Fruit fly (Drosophila melanogaster) whole organism, embryonic: ENCODE data around the gene CG4820.

ENCODE experiments used
- Antp ChIP-seq: fragments of 200-800 bp; sonication (Bioruptor generic); optimal IDR thresholded peaks from 3 replicates; lab custom pipeline; 2016; ENCODE audit warnings: missing biosample characterization, missing genetic modification characterization
- Bdp1 ChIP-seq: fragments of 200-800 bp; sonication (Bioruptor generic); optimal IDR thresholded peaks from 3 replicates; lab custom pipeline; 2016; ENCODE audit warnings: missing biosample characterization, missing genetic modification characterization
- Bteb2 ChIP-seq: fragments of 200-800 bp; sonication (Bioruptor generic); optimal IDR thresholded peaks from 2 replicates; lab custom pipeline; 2016; ENCODE audit warnings: missing biosample characterization, missing genetic modification characterization
- CG11247 ChIP-seq: fragments of 200-800 bp; sonication (Bioruptor generic); IDR thresholded peaks from 2 replicates; pipeline ENCODE4 v1.3.6; 2022; ENCODE audit warnings: missing biosample characterization, missing genetic modification characterization
- CG12071 ChIP-seq: fragments of 200-800 bp; sonication (Bioruptor generic); optimal IDR thresholded peaks from 3 replicates; lab custom pipeline; 2018; ENCODE audit warnings: missing biosample characterization, mild to moderate bottlenecking, missing genetic modification characterization
- CG12659 ChIP-seq: fragments of 200-800 bp; sonication (Bioruptor generic); optimal IDR thresholded peaks from 3 replicates; lab custom pipeline; 2017; ENCODE audit warnings: mild to moderate bottlenecking, missing biosample characterization, missing genetic modification reagents, missing genetic modification characterization
- CG14014 ChIP-seq: fragments of 200-800 bp; sonication (Bioruptor generic); IDR thresholded peaks from 2 replicates; pipeline ENCODE4 v1.3.6; 2022; ENCODE audit warnings: missing biosample characterization, missing genetic modification characterization
- CG1529 ChIP-seq: fragments of 200-800 bp; sonication (Bioruptor generic); optimal IDR thresholded peaks from 3 replicates; lab custom pipeline; 2018; ENCODE audit warnings: missing biosample characterization, missing genetic modification characterization
- CG16813 ChIP-seq: fragments of 200-800 bp; sonication (Bioruptor generic); IDR thresholded peaks from 3 replicates; pipeline ENCODE4 v1.3.6; 2022; ENCODE audit warnings: missing biosample characterization, missing genetic modification characterization; ENCODE audit not compliant: partially characterized antibody
- CG17328 ChIP-seq: fragments of 200-800 bp; sonication (Bioruptor generic); IDR thresholded peaks from 2 replicates; pipeline ENCODE4 v1.3.6; 2022; ENCODE audit warnings: missing biosample characterization, missing genetic modification characterization
- CG17361 ChIP-seq: fragments of 200-800 bp; sonication (Bioruptor generic); IDR thresholded peaks from 3 replicates; pipeline ENCODE4 v1.3.6; 2022; ENCODE audit warnings: missing biosample characterization, missing genetic modification characterization
- CG30020 ChIP-seq: fragments of 200-800 bp; optimal IDR thresholded peaks from 2 replicates; lab custom pipeline; 2019; ENCODE audit warnings: missing biosample characterization, mild to moderate bottlenecking, missing genetic modification characterization, moderate library complexity
- CG31441 ChIP-seq: fragments of 200-800 bp; sonication (Bioruptor generic); IDR thresholded peaks from 2 replicates; pipeline ENCODE4 v1.3.6; 2022; ENCODE audit warnings: missing biosample characterization, missing genetic modification characterization
- CG34376 ChIP-seq: fragments of 200-800 bp; sonication (Bioruptor generic); optimal IDR thresholded peaks from 2 replicates; lab custom pipeline; 2018; ENCODE audit warnings: missing biosample characterization, mild to moderate bottlenecking, missing genetic modification characterization
- CG7928 ChIP-seq: fragments of 200-800 bp; sonication (Bioruptor generic); optimal IDR thresholded peaks from 2 replicates; lab custom pipeline; 2017; ENCODE audit warnings: missing biosample characterization, mild to moderate bottlenecking, missing genetic modification characterization
- CG9727 ChIP-seq: fragments of 200-800 bp; sonication (Bioruptor generic); optimal IDR thresholded peaks from 3 replicates; lab custom pipeline; 2017; ENCODE audit warnings: missing biosample characterization, mild to moderate bottlenecking, missing genetic modification characterization
- Camta ChIP-seq: fragments of 200-800 bp; sonication (Bioruptor generic); optimal IDR thresholded peaks from 2 replicates; lab custom pipeline; 2016; ENCODE audit warnings: missing biosample characterization, missing genetic modification characterization
- Dref ChIP-seq: fragments of 200-800 bp; sonication (Bioruptor generic); IDR thresholded peaks from 2 replicates; pipeline ENCODE4 v1.3.6; 2022; ENCODE audit warnings: missing biosample characterization, missing genetic modification characterization
- Fer2 ChIP-seq: fragments of 200-800 bp; sonication (Bioruptor generic); optimal IDR thresholded peaks from 2 replicates; lab custom pipeline; 2018; ENCODE audit warnings: missing biosample characterization, mild to moderate bottlenecking, missing genetic modification characterization, moderate library complexity
- HLH3B ChIP-seq: fragments of 200-800 bp; sonication (Bioruptor generic); IDR thresholded peaks from 2 replicates; pipeline ENCODE4 v1.3.6; 2022; ENCODE audit warnings: missing biosample characterization, missing genetic modification characterization
- HLH4C ChIP-seq: fragments of 200-800 bp; sonication (Bioruptor generic); IDR thresholded peaks from 3 replicates; pipeline ENCODE4 v1.3.6; 2022; ENCODE audit warnings: missing biosample characterization, missing genetic modification characterization; ENCODE audit not compliant: partially characterized antibody
- Mad ChIP-seq: fragments of 200-800 bp; sonication (Bioruptor generic); optimal IDR thresholded peaks from 2 replicates; lab custom pipeline; 2016; ENCODE audit warnings: missing biosample characterization, missing genetic modification characterization
- Meics ChIP-seq: fragments of 200-800 bp; sonication (Bioruptor generic); optimal IDR thresholded peaks from 2 replicates; lab custom pipeline; 2017; ENCODE audit warnings: missing biosample characterization, mild to moderate bottlenecking, missing genetic modification characterization
- Myb ChIP-seq: fragments of 200-800 bp; sonication (Bioruptor generic); optimal IDR thresholded peaks from 2 replicates; lab custom pipeline; 2016; ENCODE audit warnings: missing biosample characterization, missing genetic modification characterization
- cato ChIP-seq: fragments of 200-800 bp; sonication (Bioruptor generic); optimal IDR thresholded peaks from 2 replicates; lab custom pipeline; 2016; ENCODE audit warnings: missing biosample characterization, missing genetic modification characterization, borderline replicate concordance
- chinmo ChIP-seq: fragments of 200-800 bp; sonication (Bioruptor generic); IDR thresholded peaks from 4 replicates; pipeline ENCODE4 v1.3.6; 2022; ENCODE audit warnings: missing biosample characterization, missing genetic modification characterization; ENCODE audit not compliant: partially characterized antibody
- en ChIP-seq: fragments of 200-800 bp; sonication (Bioruptor generic); optimal IDR thresholded peaks from 2 replicates; lab custom pipeline; 2016; ENCODE audit warnings: missing biosample characterization, missing genetic modification characterization
- esg ChIP-seq: fragments of 200-800 bp; sonication (Bioruptor generic); conservative IDR thresholded peaks from 2 replicates; pipeline ENCODE4 v1.3.6; 2022; ENCODE audit warnings: missing biosample characterization, missing genetic modification characterization
- fd96Cb ChIP-seq: fragments of 200-800 bp; sonication (Bioruptor generic); optimal IDR thresholded peaks from 2 replicates; lab custom pipeline; 2018; ENCODE audit warnings: missing biosample characterization, mild to moderate bottlenecking, missing genetic modification characterization, moderate library complexity
- fru ChIP-seq: fragments of >200 bp; optimal IDR thresholded peaks from 2 replicates; lab custom pipeline; 2017
- fu2 ChIP-seq: fragments of 200-800 bp; sonication (Bioruptor generic); optimal IDR thresholded peaks from 2 replicates; lab custom pipeline; 2016; ENCODE audit warnings: missing biosample characterization, missing genetic modification characterization
- gem ChIP-seq: fragments of 200-800 bp; sonication (Bioruptor generic); optimal IDR thresholded peaks from 2 replicates; lab custom pipeline; 2019; ENCODE audit warnings: missing biosample characterization, mild to moderate bottlenecking, missing genetic modification characterization, moderate library complexity
- gro ChIP-seq: fragments of 200-800 bp; sonication (Bioruptor generic); optimal IDR thresholded peaks from 2 replicates; lab custom pipeline; 2016; ENCODE audit warnings: missing biosample characterization, missing genetic modification characterization
- her ChIP-seq: fragments of 200-800 bp; sonication (Bioruptor generic); optimal IDR thresholded peaks from 2 replicates; lab custom pipeline; 2016; ENCODE audit warnings: missing biosample characterization, missing genetic modification characterization
- hth ChIP-seq: fragments of >200 bp; optimal IDR thresholded peaks from 2 replicates; lab custom pipeline; 2017; ENCODE audit warnings: inconsistent platforms
- kni ChIP-seq: fragments of 200-800 bp; sonication (Bioruptor generic); optimal IDR thresholded peaks from 3 replicates; lab custom pipeline; 2017; ENCODE audit warnings: mild to moderate bottlenecking, missing biosample characterization, missing genetic modification reagents, missing genetic modification characterization
- lov ChIP-seq, 2 experiments: fragments of 200-800 bp in 1 of 2; fragments of >200 bp in 1 of 2; sonication (Bioruptor generic) in 1 of 2; IDR thresholded peaks in 1 of 2; optimal IDR thresholded peaks in 1 of 2; 2 replicates in 1 of 2; 3 replicates in 1 of 2; pipeline versions ENCODE4 v1.3.6 to Lab custom; 2017 to 2022; ENCODE audit warnings: missing biosample characterization in 1 of 2, missing genetic modification characterization in 1 of 2
- luna ChIP-seq: fragments of 200-800 bp; sonication (Bioruptor generic); optimal IDR thresholded peaks from 2 replicates; lab custom pipeline; 2016; ENCODE audit warnings: missing biosample characterization, missing genetic modification characterization
- nom ChIP-seq: fragments of 200-800 bp; sonication (Bioruptor generic); optimal IDR thresholded peaks from 2 replicates; lab custom pipeline; 2017; ENCODE audit warnings: missing biosample characterization, missing genetic modification characterization, mild to moderate bottlenecking, moderate library complexity, missing genetic modification reagents
- pan ChIP-seq, 4 experiments: fragments of >200 bp in 3 of 4; fragments of 200-800 bp in 1 of 4; sonication (Bioruptor generic) in 1 of 4; optimal IDR thresholded peaks in 3 of 4; IDR thresholded peaks in 1 of 4; 2 replicates each; pipeline versions ENCODE4 v1.3.6 to Lab custom; 2017 to 2022; ENCODE audit warnings: missing biosample characterization in 2 of 4, missing genetic modification characterization in 2 of 4, mixed read lengths in 1 of 4
- ranshi ChIP-seq: fragments of 200-800 bp; sonication (Bioruptor generic); IDR thresholded peaks from 2 replicates; pipeline ENCODE4 v1.3.6; 2022; ENCODE audit warnings: missing biosample characterization, missing genetic modification characterization
- salm ChIP-seq: fragments of 200-800 bp; sonication (Bioruptor generic); optimal IDR thresholded peaks from 2 replicates; lab custom pipeline; 2018; ENCODE audit warnings: missing biosample characterization, mild to moderate bottlenecking, missing genetic modification characterization
- sc ChIP-seq, 3 experiments: fragments of >200 bp in 2 of 3; fragments of 200-800 bp in 1 of 3; sonication (Bioruptor generic) in 1 of 3; optimal IDR thresholded peaks; 2 replicates in 2 of 3; 3 replicates in 1 of 3; lab custom pipeline; 2017; ENCODE audit warnings: mild to moderate bottlenecking in 1 of 3, missing biosample characterization in 1 of 3, missing genetic modification characterization in 1 of 3, missing genetic modification reagents in 1 of 3
- unc-4 ChIP-seq: fragments of 200-800 bp; sonication (Bioruptor generic); IDR thresholded peaks from 2 replicates; pipeline ENCODE4 v1.3.6; 2022; ENCODE audit warnings: missing biosample characterization, missing genetic modification characterization; ENCODE audit not compliant: partially characterized antibody
- vfl ChIP-seq: fragments of 200-800 bp; sonication (Bioruptor generic); optimal IDR thresholded peaks from 2 replicates; lab custom pipeline; 2016; ENCODE audit warnings: missing biosample characterization, missing genetic modification characterization
- wek ChIP-seq: fragments of 200-800 bp; sonication (Bioruptor generic); optimal IDR thresholded peaks from 3 replicates; lab custom pipeline; 2018; ENCODE audit warnings: missing biosample characterization, mild to moderate bottlenecking, missing genetic modification characterization, moderate library complexity
- zen ChIP-seq: fragments of 200-800 bp; sonication (Bioruptor generic); optimal IDR thresholded peaks from 3 replicates; lab custom pipeline; 2018; ENCODE audit warnings: missing biosample characterization, mild to moderate bottlenecking, missing genetic modification characterization, moderate library complexity

The CG4820 gene

DNA sequence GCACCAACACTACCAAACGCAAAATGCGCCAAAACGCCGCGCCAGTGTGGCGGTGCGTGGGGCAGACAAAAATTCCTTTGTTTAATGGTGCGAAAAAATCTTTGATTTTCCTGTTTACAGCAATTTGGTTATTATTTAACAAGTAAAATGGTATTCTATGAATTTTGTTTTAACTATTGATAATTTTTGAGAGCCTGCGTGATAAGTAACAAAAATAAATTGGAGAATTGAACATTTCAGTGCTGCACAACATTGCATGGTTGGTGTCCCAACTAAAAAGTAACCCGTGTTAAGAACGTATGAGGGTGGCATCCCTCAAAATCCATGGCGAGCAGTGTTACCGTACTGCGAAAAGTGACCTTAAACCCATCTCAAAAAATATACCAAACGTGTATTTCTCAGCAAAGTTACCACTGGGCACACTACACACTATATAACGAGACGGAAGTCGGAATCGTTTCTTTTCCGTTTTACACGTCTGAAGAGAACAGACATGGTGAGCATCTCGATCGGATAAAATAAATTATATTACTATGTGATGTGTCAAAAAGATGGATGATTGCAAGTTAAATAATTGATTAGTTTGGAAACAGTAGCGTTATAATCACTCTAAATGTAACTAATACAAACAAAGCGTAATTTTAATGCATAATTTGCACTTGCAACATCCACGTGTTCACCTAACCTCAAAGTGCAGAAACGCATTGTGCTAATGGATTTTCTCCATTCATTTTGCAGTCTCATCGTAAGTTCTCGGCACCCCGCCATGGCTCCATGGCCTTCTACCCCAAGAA lies 5.3 kb downstream of the CG4820 start, which contains the start of the genes CG6693 and RpL3 (continued):
- TF ChIP-seq unc-4 (GFP tag; lab: Robert Waterston, UW), result 0 out of 2 replicates have a peak, but pooled peaks have one; percentile 34
- peak; percentile 54 for TF ChIP-seq CG1529 (GFP tag; lab: Kevin White, UChicago)
- peak; percentile 48 for TF ChIP-seq Myb (GFP tag; lab: Kevin White, UChicago)
- TF ChIP-seq CG34376 (GFP tag; lab: Kevin White, UChicago), result peak; percentile 98
- peak; percentile 27 for TF ChIP-seq CG30020 (tag; lab: Kevin White, UChicago)
- TF ChIP-seq Meics, result peak; percentile 87
- peak; percentile 63 for TF ChIP-seq CG17328 (GFP tag; lab: Robert Waterston, UW)
- TF ChIP-seq HLH3B, result peak; percentile 67; the same call in 1 of the 2 replicates
- TF ChIP-seq Bdp1 (GFP tag; lab: Kevin White, UChicago), result peak; percentile 50
- TF ChIP-seq chinmo (GFP tag; lab: Robert Waterston, UW), result peak; percentile 82; the same call in 2 of the 4 replicates
- TF ChIP-seq kni (GFP tag; lab: Kevin White, UChicago), result peak; percentile 49
- no peak for TF ChIP-seq CG16813 (GFP tag; lab: Robert Waterston, UW)
- peak; percentile 89 for TF ChIP-seq CG12071 (GFP tag; lab: Kevin White, UChicago)
- no peak for TF ChIP-seq Antp
- TF ChIP-seq gro (GFP tag; lab: Kevin White, UChicago), result peak; percentile 87
- peak; percentile 49; the same call in 1 of the 2 replicates for TF ChIP-seq ranshi (GFP tag; lab: Robert Waterston, UW)
- no peak for TF ChIP-seq en (GFP tag; lab: Kevin White, UChicago)
- TF ChIP-seq CG31441 (GFP tag; lab: Robert Waterston, UW), result peak; percentile 74
- TF ChIP-seq nom, result peak; percentile 92
- no peak for TF ChIP-seq esg
- TF ChIP-seq CG7928 (GFP tag; lab: Kevin White, UChicago), result peak; percentile 97
- no peak for TF ChIP-seq lov (optimal IDR thresholded peaks at IDR 0.05; lab: Kevin White, UChicago)
- peak; percentile 91 for TF ChIP-seq lov (GFP tag; IDR thresholded peaks at IDR 0.05; lab: Robert Waterston, UW)
- peak; percentile 53 for TF ChIP-seq gem (tag; lab: Kevin White, UChicago)
- peak; percentile 28; the same call in 2 of the 3 replicates for TF ChIP-seq HLH4C (GFP tag; lab: Robert Waterston, UW)
- peak; percentile 71 for TF ChIP-seq salm (tag; lab: Kevin White, UChicago)
- peak; percentile 73 for TF ChIP-seq CG11247 (GFP tag; lab: Robert Waterston, UW)
- peak; percentile 51 for TF ChIP-seq fd96Cb (tag; lab: Kevin White, UChicago)
- peak; percentile 78 for TF ChIP-seq CG17361 (GFP tag; lab: Robert Waterston, UW)
- peak; percentile 50 for TF ChIP-seq luna (GFP tag; lab: Kevin White, UChicago)
- peak; percentile 72; the same call in 1 of the 2 replicates for TF ChIP-seq CG14014 (GFP tag; lab: Robert Waterston, UW)
- peak; percentile 63 for TF ChIP-seq vfl (GFP tag; lab: Kevin White, UChicago)
- TF ChIP-seq Bteb2 (GFP tag; lab: Kevin White, UChicago), result peak; percentile 27
- TF ChIP-seq sc (optimal IDR thresholded peaks at IDR 0.05; lab: Kevin White, UChicago), result no peak
- peak; percentile 54 for TF ChIP-seq sc (GFP tag; optimal IDR thresholded peaks at IDR 0.05; lab: Kevin White, UChicago)
- no peak for TF ChIP-seq hth (lab: Kevin White, UChicago)
- no peak for TF ChIP-seq fru (lab: Kevin White, UChicago)
- peak; percentile 43 for TF ChIP-seq cato (GFP tag; lab: Kevin White, UChicago)
- TF ChIP-seq Fer2 (tag; lab: Kevin White, UChicago), result peak; percentile 28
- TF ChIP-seq her, result peak; percentile 62
- no peak for TF ChIP-seq pan (optimal IDR thresholded peaks at IDR 0.05; lab: Kevin White, UChicago)
- peak in 1 of 2 experiments; percentile 73 for TF ChIP-seq pan (GFP tag; optimal IDR thresholded peaks at IDR 0.05 in 1 of 2, IDR thresholded peaks at IDR 0.05 in 1 of 2)
- peak; percentile 37 for TF ChIP-seq fu2 (GFP tag; lab: Kevin White, UChicago)
- TF ChIP-seq CG12659, result peak; percentile 90
- TF ChIP-seq Mad (GFP tag; lab: Kevin White, UChicago), result peak; percentile 50
- peak; percentile 88 for TF ChIP-seq wek (GFP tag; lab: Kevin White, UChicago)
- TF ChIP-seq Dref, result peak; percentile 44
- TF ChIP-seq CG9727, result peak; percentile 77
- peak; percentile 60 for TF ChIP-seq zen (tag; lab: Kevin White, UChicago)
- TF ChIP-seq Camta (GFP tag; lab: Kevin White, UChicago), result peak; percentile 38
